Fruit fly (Drosophila melanogaster): Measurements from ENCODE around the gene Septin4.

The Septin4 gene

DNA sequence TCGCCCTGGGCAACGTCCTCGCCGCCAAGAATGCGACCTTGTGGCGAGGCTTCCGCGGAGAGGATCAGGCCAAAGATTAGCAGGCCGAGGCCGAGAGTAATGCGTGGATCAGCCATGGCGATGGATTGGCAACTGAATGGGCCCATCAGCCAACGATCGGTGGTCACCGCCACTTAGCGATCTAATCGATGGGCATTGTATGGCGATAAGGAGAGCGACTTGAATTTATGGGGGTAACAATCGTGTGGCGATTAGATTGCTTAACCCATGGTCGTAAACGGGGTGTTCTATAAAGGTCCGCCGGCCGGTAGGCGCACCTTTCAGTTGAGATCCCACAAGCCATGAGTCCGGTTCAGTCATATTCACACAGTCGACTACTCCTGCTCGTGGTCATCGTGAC, 8.8 kb upstream of the Septin4 start, which contains the start of the genes CG9673 and CG4653:
CG9673 (minus strand) TSS at position 138 of the 400 bp plus-strand sequence.
CG4653 (plus strand) TSS at position 335 of the 400 bp plus-strand sequence.
- TF ChIP-seq CG8478 (optimal IDR thresholded peaks at IDR 0.05) (no peak), CTCF (optimal IDR thresholded peaks at IDR 0.05) (no peak)

dm6 chrX:16701941-16702340, 7.0 kb upstream of the Septin4 start, which contains the start of gene sphe:
Gene sphe, minus strand, starts transcription at chrX:16701972.
- TF ChIP-seq CG8478 (optimal IDR thresholded peaks at IDR 0.05) (no peak), CTCF (optimal IDR thresholded peaks at IDR 0.05) (no peak)

DNA sequence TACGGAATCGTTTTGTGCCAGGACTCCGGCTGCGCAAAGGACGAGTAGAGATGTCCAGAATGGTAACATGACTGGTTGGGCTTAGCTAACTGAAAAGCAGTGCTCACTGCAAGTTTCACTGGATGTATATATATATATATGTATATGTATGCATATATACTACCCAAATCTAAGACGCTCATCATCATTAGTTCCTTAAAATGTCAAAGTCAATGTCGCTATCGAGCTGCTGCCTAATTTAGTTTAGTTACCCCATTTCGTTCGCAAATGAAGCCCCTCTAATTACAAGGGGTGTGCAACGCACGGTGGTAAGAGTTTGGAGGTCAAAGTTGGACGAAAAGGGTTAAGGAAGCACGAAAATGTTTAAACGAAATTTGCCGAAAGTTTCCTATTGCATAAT, 5.1 kb upstream of the Septin4 start, which contains the start of gene CG9676:
CG9676 (minus strand) TSS at position 101 of the 400 bp plus-strand sequence.
- no peak for TF ChIP-seq CG8478 (optimal IDR thresholded peaks at IDR 0.05)
- TF ChIP-seq CTCF (optimal IDR thresholded peaks at IDR 0.05): no peak

- no peak for TF ChIP-seq CG8478 (optimal IDR thresholded peaks at IDR 0.05)
- TF ChIP-seq CTCF (optimal IDR thresholded peaks at IDR 0.05): no peak
These were observed 3.1 kb upstream of the Septin4 start for dm6 chrX:16697882-16698571.

dm6 chrX:16696614-16697519, 1.9 kb upstream of the Septin4 start:
- TF ChIP-seq CTCF (optimal IDR thresholded peaks at IDR 0.05): no peak
- TF ChIP-seq CG8478 (optimal IDR thresholded peaks at IDR 0.05): no peak

DNA sequence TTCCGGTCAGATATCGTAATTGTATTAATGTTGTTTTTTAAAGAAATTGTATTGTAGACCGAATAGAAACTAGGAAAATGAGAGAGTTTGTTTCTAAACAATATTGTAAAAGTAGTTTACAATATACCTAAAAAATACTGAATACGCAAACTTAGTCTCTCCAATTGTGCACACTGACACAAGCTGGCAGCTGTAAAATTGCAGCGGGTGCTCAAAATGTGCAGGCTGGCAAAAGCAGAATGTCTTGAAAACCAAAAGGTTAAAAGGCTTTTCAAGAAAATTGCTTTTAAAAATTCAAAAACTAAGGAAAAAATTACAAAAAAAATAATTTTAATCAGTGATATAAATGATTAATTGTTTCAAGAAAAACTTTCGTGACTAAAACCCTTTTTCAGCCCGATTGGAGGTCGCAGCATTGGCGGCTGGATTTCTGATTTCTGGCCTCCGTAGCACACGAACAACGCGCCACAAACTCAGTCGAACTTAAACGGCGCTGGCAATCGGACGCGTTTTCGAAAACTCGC, 747 bp upstream of the Septin4 start, which contains the start of gene CG4678:
CG4678 (plus strand) TSS at position 474 of the 524 bp plus-strand sequence.
- TF ChIP-seq CG8478 (optimal IDR thresholded peaks at IDR 0.05) (no peak), CTCF (optimal IDR thresholded peaks at IDR 0.05) (peak in 1 of 2 experiments; percentile 23)

- TF ChIP-seq CG8478 (optimal IDR thresholded peaks at IDR 0.05) (no peak), CTCF (optimal IDR thresholded peaks at IDR 0.05) (no peak)
These were observed 496 bp downstream of the Septin4 start for dm6 chrX:16694477-16694876.

dm6 chrX:16693805-16694387, 1.1 kb downstream of the Septin4 start:
- TF ChIP-seq CG8478 (optimal IDR thresholded peaks at IDR 0.05) (no peak), CTCF (optimal IDR thresholded peaks at IDR 0.05) (no peak)

- TF ChIP-seq CTCF (optimal IDR thresholded peaks at IDR 0.05): no peak
- no peak for TF ChIP-seq CG8478 (optimal IDR thresholded peaks at IDR 0.05)
These were observed 2.6 kb downstream of the Septin4 start for dm6 chrX:16692325-16692724.

DNA sequence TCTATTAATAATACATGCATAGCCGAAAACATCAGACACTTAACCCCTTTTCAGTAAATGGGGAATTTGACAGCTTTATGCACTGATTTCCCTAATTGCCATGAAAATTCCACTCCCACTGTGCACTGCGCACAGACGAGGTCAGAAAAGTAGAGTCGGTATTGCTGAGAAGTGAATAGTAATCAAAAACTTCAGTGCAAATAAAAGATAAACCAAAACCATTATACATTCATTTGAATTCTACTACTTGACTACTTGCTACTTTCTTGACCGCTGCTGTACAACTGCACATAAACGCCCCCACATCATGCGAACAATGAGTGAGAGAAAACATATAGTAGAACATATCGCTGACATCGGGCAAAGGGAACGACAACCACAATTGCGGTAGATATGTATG, 3.5 kb downstream of the Septin4 start:
- no peak for TF ChIP-seq CG8478 (optimal IDR thresholded peaks at IDR 0.05)

- no peak for TF ChIP-seq CTCF (optimal IDR thresholded peaks at IDR 0.05)
- no peak for TF ChIP-seq CG8478 (optimal IDR thresholded peaks at IDR 0.05)
These were observed 4.5 kb downstream of the Septin4 start for dm6 chrX:16690499-16690898.

dm6 chrX:16689966-16690365, 5.0 kb downstream of the Septin4 start:
- TF ChIP-seq CTCF (optimal IDR thresholded peaks at IDR 0.05) (no peak), CG8478 (optimal IDR thresholded peaks at IDR 0.05) (no peak)

dm6 chrX:16689339-16689738, 5.6 kb downstream of the Septin4 start:
- TF ChIP-seq CG8478 (optimal IDR thresholded peaks at IDR 0.05): no peak
- no peak for TF ChIP-seq CTCF (optimal IDR thresholded peaks at IDR 0.05)

- no peak for TF ChIP-seq CG8478 (optimal IDR thresholded peaks at IDR 0.05)
- TF ChIP-seq CTCF (optimal IDR thresholded peaks at IDR 0.05): no peak
These were observed 6.9 kb downstream of the Septin4 start for dm6 chrX:16688106-16688459.

Data from S2 (cell line).